Fruit fly (Drosophila melanogaster) whole organism, embryonic: ENCODE measurements around the gene CG15882.

ENCODE experiments used
- Abd-B ChIP-seq: fragments of 200-800 bp; sonication (Bioruptor generic); optimal IDR thresholded peaks from 2 replicates; lab custom pipeline; 2018; ENCODE audit warnings: missing biosample characterization, mild to moderate bottlenecking, missing genetic modification characterization, moderate library complexity
- C15 ChIP-seq: fragments of 200-800 bp; sonication (Bioruptor generic); IDR thresholded peaks from 3 replicates; pipeline ENCODE4 v1.3.6; 2022; ENCODE audit warnings: missing biosample characterization, missing genetic modification characterization
- CG10366 ChIP-seq: fragments of 200-800 bp; sonication (Bioruptor generic); IDR thresholded peaks from 2 replicates; pipeline ENCODE4 v1.3.6; 2022; ENCODE audit warnings: missing biosample characterization, missing genetic modification characterization
- CG10543 ChIP-seq: fragments of 200-800 bp; sonication (Bioruptor generic); optimal IDR thresholded peaks from 3 replicates; lab custom pipeline; 2017; ENCODE audit warnings: missing biosample characterization, mild to moderate bottlenecking, missing genetic modification characterization, moderate library complexity
- CG10959 ChIP-seq: fragments of 200-800 bp; sonication (Bioruptor generic); IDR thresholded peaks from 2 replicates; pipeline ENCODE4 v1.3.6; 2022; ENCODE audit warnings: missing biosample characterization, missing genetic modification characterization
- CG11504 ChIP-seq: fragments of 200-800 bp; sonication (Bioruptor generic); optimal IDR thresholded peaks from 3 replicates; lab custom pipeline; 2019; ENCODE audit warnings: missing biosample characterization, mild to moderate bottlenecking, missing genetic modification characterization, moderate library complexity
- CG1233 ChIP-seq: fragments of 200-800 bp; sonication (Bioruptor generic); optimal IDR thresholded peaks from 4 replicates; lab custom pipeline; 2018; ENCODE audit warnings: missing biosample characterization, mild to moderate bottlenecking, missing genetic modification characterization
- CG13624 ChIP-seq: fragments of 200-800 bp; sonication (Bioruptor generic); optimal IDR thresholded peaks from 2 replicates; lab custom pipeline; 2016; ENCODE audit warnings: missing biosample characterization, missing genetic modification characterization
- CG17361 ChIP-seq: fragments of 200-800 bp; sonication (Bioruptor generic); IDR thresholded peaks from 3 replicates; pipeline ENCODE4 v1.3.6; 2022; ENCODE audit warnings: missing biosample characterization, missing genetic modification characterization
- CG2712 ChIP-seq: fragments of 200-800 bp; optimal IDR thresholded peaks from 3 replicates; lab custom pipeline; 2019; ENCODE audit warnings: missing biosample characterization, mild to moderate bottlenecking, missing genetic modification characterization, moderate library complexity
- CG2875 ChIP-seq: fragments of 200-800 bp; sonication (Bioruptor generic); optimal IDR thresholded peaks from 2 replicates; lab custom pipeline; 2017; ENCODE audit warnings: missing biosample characterization, mild to moderate bottlenecking, missing genetic modification characterization, missing genetic modification reagents
- CG5180 ChIP-seq: fragments of 200-800 bp; sonication (Bioruptor generic); optimal IDR thresholded peaks from 3 replicates; lab custom pipeline; 2017; ENCODE audit warnings: missing biosample characterization, missing genetic modification characterization, mild to moderate bottlenecking, moderate library complexity, missing genetic modification reagents
- CG5245 ChIP-seq: fragments of 200-800 bp; sonication (Bioruptor generic); optimal IDR thresholded peaks from 3 replicates; lab custom pipeline; 2016; ENCODE audit warnings: missing biosample characterization, missing genetic modification characterization
- CG6254 ChIP-seq: fragments of 200-800 bp; sonication (Bioruptor generic); optimal IDR thresholded peaks from 3 replicates; lab custom pipeline; 2017; ENCODE audit warnings: mild to moderate bottlenecking, missing biosample characterization, missing genetic modification reagents, missing genetic modification characterization
- CG7745 ChIP-seq: fragments of 200-800 bp; sonication (Bioruptor generic); optimal IDR thresholded peaks from 2 replicates; lab custom pipeline; 2018; ENCODE audit warnings: missing biosample characterization, mild to moderate bottlenecking, missing genetic modification characterization, moderate library complexity
- CG9876 ChIP-seq: fragments of 200-800 bp; sonication (Bioruptor generic); optimal IDR thresholded peaks from 2 replicates; lab custom pipeline; 2016; ENCODE audit warnings: missing biosample characterization, missing genetic modification characterization
- Camta ChIP-seq: fragments of 200-800 bp; sonication (Bioruptor generic); optimal IDR thresholded peaks from 2 replicates; lab custom pipeline; 2016; ENCODE audit warnings: missing biosample characterization, missing genetic modification characterization
- Dbx ChIP-seq: fragments of 200-800 bp; sonication (Bioruptor generic); IDR thresholded peaks from 3 replicates; pipeline ENCODE4 v1.3.6; 2022; ENCODE audit warnings: missing biosample characterization, missing genetic modification characterization
- Dll ChIP-seq: fragments of 200-800 bp; sonication (Bioruptor generic); IDR thresholded peaks from 4 replicates; pipeline ENCODE4 v1.3.6; 2022; ENCODE audit warnings: missing biosample characterization, missing genetic modification characterization; ENCODE audit not compliant: partially characterized antibody
- Doc3 ChIP-seq: fragments of 200-800 bp; sonication (Bioruptor generic); IDR thresholded peaks from 3 replicates; pipeline ENCODE4 v1.3.6; 2022; ENCODE audit warnings: missing biosample characterization, missing genetic modification characterization; ENCODE audit not compliant: partially characterized antibody
- Drgx ChIP-seq: fragments of 200-800 bp; sonication (Bioruptor generic); IDR thresholded peaks from 2 replicates; pipeline ENCODE4 v1.3.6; 2022; ENCODE audit warnings: missing biosample characterization, missing genetic modification characterization
- Eip74EF ChIP-seq, 2 experiments: fragments of 200-800 bp in 1 of 2; fragments of >200 bp in 1 of 2; sonication (Bioruptor generic) in 1 of 2; optimal IDR thresholded peaks; 2 replicates each; lab custom pipeline; 2017 to 2019; ENCODE audit warnings: missing biosample characterization in 2 of 2, missing genetic modification characterization in 2 of 2, mild to moderate bottlenecking in 1 of 2, moderate library complexity in 1 of 2
- Hand ChIP-seq: fragments of 200-800 bp; sonication (Bioruptor generic); optimal IDR thresholded peaks from 2 replicates; lab custom pipeline; 2017; ENCODE audit warnings: mild to moderate bottlenecking, missing biosample characterization, missing genetic modification reagents, missing genetic modification characterization
- Hey ChIP-seq: fragments of 200-800 bp; sonication (Bioruptor generic); optimal IDR thresholded peaks from 3 replicates; lab custom pipeline; 2018; ENCODE audit warnings: missing biosample characterization, mild to moderate bottlenecking, missing genetic modification characterization
- HmgD ChIP-seq: fragments of 200-800 bp; sonication (Bioruptor generic); optimal IDR thresholded peaks from 3 replicates; lab custom pipeline; 2016; ENCODE audit warnings: missing biosample characterization, missing genetic modification characterization
- Hr3 ChIP-seq: fragments of 200-800 bp; sonication (Bioruptor generic); optimal IDR thresholded peaks from 3 replicates; lab custom pipeline; 2016; ENCODE audit warnings: missing biosample characterization, missing genetic modification characterization
- Hsf ChIP-seq: fragments of 200-800 bp; sonication (Bioruptor generic); optimal IDR thresholded peaks from 3 replicates; lab custom pipeline; 2016; ENCODE audit warnings: missing biosample characterization, missing genetic modification characterization
- Lpt ChIP-seq: fragments of >200 bp; optimal IDR thresholded peaks from 2 replicates; lab custom pipeline; 2018; ENCODE audit warnings: missing biosample characterization, missing genetic modification characterization
- MBD-R2 ChIP-seq: fragments of 200-800 bp; sonication (Bioruptor generic); IDR thresholded peaks from 2 replicates; pipeline ENCODE4 v1.3.6; 2022; ENCODE audit warnings: missing biosample characterization, missing genetic modification characterization
- Max ChIP-seq: fragments of 200-800 bp; sonication (Bioruptor generic); optimal IDR thresholded peaks from 2 replicates; lab custom pipeline; 2016; ENCODE audit warnings: missing biosample characterization, mild to moderate bottlenecking, missing genetic modification characterization
- Myb ChIP-seq: fragments of 200-800 bp; sonication (Bioruptor generic); optimal IDR thresholded peaks from 2 replicates; lab custom pipeline; 2016; ENCODE audit warnings: missing biosample characterization, missing genetic modification characterization
- Opbp ChIP-seq: fragments of 200-800 bp; sonication (Bioruptor generic); IDR thresholded peaks from 3 replicates; pipeline ENCODE4 v1.3.6; 2022; ENCODE audit warnings: missing biosample characterization, missing genetic modification characterization; ENCODE audit not compliant: partially characterized antibody
- Optix ChIP-seq: fragments of 200-800 bp; sonication (Bioruptor generic); IDR thresholded peaks from 3 replicates; pipeline ENCODE4 v1.3.6; 2022; ENCODE audit warnings: missing biosample characterization, missing genetic modification characterization
- Sox102F ChIP-seq: fragments of 200-800 bp; sonication (Bioruptor generic); optimal IDR thresholded peaks from 2 replicates; lab custom pipeline; 2018; ENCODE audit warnings: missing biosample characterization, mild to moderate bottlenecking, missing genetic modification characterization, moderate library complexity
- aop ChIP-seq: fragments of 200-800 bp; sonication (Bioruptor generic); IDR thresholded peaks from 2 replicates; pipeline ENCODE4 v1.3.6; 2022; ENCODE audit warnings: missing biosample characterization, missing genetic modification characterization
- ara ChIP-seq: fragments of 200-800 bp; sonication (Bioruptor generic); IDR thresholded peaks from 2 replicates; pipeline ENCODE4 v1.3.6; 2022; ENCODE audit warnings: missing biosample characterization, missing genetic modification characterization
- br ChIP-seq: fragments of >200 bp; optimal IDR thresholded peaks from 2 replicates; lab custom pipeline; 2017
- chn ChIP-seq: fragments of 200-800 bp; sonication (Bioruptor generic); optimal IDR thresholded peaks from 2 replicates; lab custom pipeline; 2016; ENCODE audit warnings: missing biosample characterization, missing genetic modification characterization
- croc ChIP-seq: fragments of 200-800 bp; sonication (Bioruptor generic); conservative IDR thresholded peaks from 3 replicates; pipeline ENCODE4 v1.3.6; 2022; ENCODE audit warnings: missing biosample characterization, missing genetic modification characterization
- crp ChIP-seq, 2 experiments: fragments of 200-800 bp; sonication (Bioruptor generic); optimal IDR thresholded peaks; 2 replicates in 1 of 2; 3 replicates in 1 of 2; lab custom pipeline; 2017; ENCODE audit warnings: missing biosample characterization in 2 of 2, missing genetic modification characterization in 2 of 2, mild to moderate bottlenecking in 1 of 2, moderate library complexity in 1 of 2
- ftz-f1 ChIP-seq: fragments of 200-800 bp; sonication (Bioruptor generic); optimal IDR thresholded peaks from 2 replicates; lab custom pipeline; 2016; ENCODE audit warnings: missing biosample characterization, missing genetic modification characterization
- hbn ChIP-seq: fragments of 200-800 bp; sonication (Bioruptor generic); IDR thresholded peaks from 2 replicates; pipeline ENCODE4 v1.3.6; 2022; ENCODE audit warnings: missing biosample characterization, missing genetic modification characterization; ENCODE audit not compliant: partially characterized antibody
- her ChIP-seq: fragments of 200-800 bp; sonication (Bioruptor generic); optimal IDR thresholded peaks from 2 replicates; lab custom pipeline; 2016; ENCODE audit warnings: missing biosample characterization, missing genetic modification characterization
- pan ChIP-seq, 4 experiments: fragments of >200 bp in 3 of 4; fragments of 200-800 bp in 1 of 4; sonication (Bioruptor generic) in 1 of 4; optimal IDR thresholded peaks in 3 of 4; IDR thresholded peaks in 1 of 4; 2 replicates each; pipeline versions ENCODE4 v1.3.6 to Lab custom; 2017 to 2022; ENCODE audit warnings: missing biosample characterization in 2 of 4, missing genetic modification characterization in 2 of 4, mixed read lengths in 1 of 4
- pzg ChIP-seq: fragments of 200-800 bp; sonication (Bioruptor generic); optimal IDR thresholded peaks from 3 replicates; lab custom pipeline; 2018; ENCODE audit warnings: missing biosample characterization, mild to moderate bottlenecking, missing genetic modification characterization, moderate library complexity
- slbo ChIP-seq: fragments of 200-800 bp; sonication (Bioruptor generic); IDR thresholded peaks from 2 replicates; pipeline ENCODE4 v1.3.6; 2022; ENCODE audit warnings: missing biosample characterization, missing genetic modification characterization
- so ChIP-seq: fragments of 200-800 bp; sonication (Bioruptor generic); IDR thresholded peaks from 3 replicates; pipeline ENCODE4 v1.3.6; 2022; ENCODE audit warnings: missing biosample characterization, missing genetic modification characterization
- sug ChIP-seq: fragments of 200-800 bp; optimal IDR thresholded peaks from 2 replicates; lab custom pipeline; 2019; ENCODE audit warnings: missing biosample characterization, mild to moderate bottlenecking, missing genetic modification characterization, moderate library complexity

CG15882 gene

DNA sequence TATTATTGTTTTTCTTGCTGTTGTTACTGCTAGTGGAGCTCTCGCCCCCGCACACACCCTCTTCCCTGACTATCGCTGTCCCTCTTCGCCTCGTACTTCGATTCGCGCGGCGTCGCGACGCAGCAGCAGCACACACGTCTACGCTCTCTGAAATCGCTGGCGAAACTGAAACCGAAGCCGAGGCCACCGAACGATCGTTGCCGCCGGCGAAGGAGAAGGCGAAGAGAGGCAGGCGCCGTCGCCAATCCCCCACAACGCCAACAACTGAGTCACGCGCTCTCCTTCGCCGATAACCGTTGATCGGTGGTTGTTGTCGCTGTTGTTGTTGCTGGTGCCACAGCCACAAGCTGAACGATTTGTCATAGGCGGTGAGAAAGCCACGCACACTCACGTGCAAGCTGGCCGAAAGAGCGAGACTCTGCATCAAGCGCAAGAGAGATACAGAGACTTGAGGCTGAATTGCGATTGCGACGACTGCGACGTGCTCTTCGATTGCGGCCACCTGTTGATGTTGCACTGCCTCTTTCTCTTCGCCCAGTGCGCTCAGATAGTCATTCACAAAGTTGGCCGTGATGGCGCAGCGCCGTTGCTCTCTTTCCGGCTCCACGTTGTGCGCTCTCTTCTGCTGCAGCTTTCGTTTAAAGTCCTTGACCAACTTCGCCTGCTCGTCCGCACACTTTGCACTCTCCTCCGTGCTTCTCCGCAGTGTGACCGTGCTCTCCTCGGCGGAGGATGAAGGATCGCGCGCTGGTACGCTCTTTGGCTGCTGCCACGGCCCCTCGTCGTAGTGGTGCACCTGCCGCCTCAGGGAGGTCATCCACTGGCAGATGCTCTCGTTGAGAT is 29.3 kb upstream of the CG15882 start (continued):
- no peak for TF ChIP-seq pzg (GFP tag; lab: Kevin White, UChicago)
- no peak for TF ChIP-seq CG5245 (GFP tag; lab: Kevin White, UChicago)
- TF ChIP-seq Doc3 (GFP tag; lab: Robert Waterston, UW), result no peak
- no peak for TF ChIP-seq aop (GFP tag; lab: Robert Waterston, UW)
- no peak for TF ChIP-seq CG2712
- TF ChIP-seq Myb (GFP tag; lab: Kevin White, UChicago), result no peak
- no peak for TF ChIP-seq CG11504 (tag; lab: Kevin White, UChicago)
- no peak for TF ChIP-seq CG2875 (GFP tag; lab: Kevin White, UChicago)
- TF ChIP-seq crp (GFP tag; optimal IDR thresholded peaks at IDR 0.05; lab: Kevin White, UChicago), result no peak
- TF ChIP-seq Optix (GFP tag; lab: Robert Waterston, UW), result no peak
- no peak for TF ChIP-seq Hr3 (GFP tag; lab: Kevin White, UChicago)
- 0 out of 3 replicates have a peak, but pooled peaks have one; percentile 55 for TF ChIP-seq Opbp (GFP tag; lab: Robert Waterston, UW)
- no peak for TF ChIP-seq pan (optimal IDR thresholded peaks at IDR 0.05; lab: Kevin White, UChicago)
- TF ChIP-seq pan (GFP tag; optimal IDR thresholded peaks at IDR 0.05 in 1 of 2, IDR thresholded peaks at IDR 0.05 in 1 of 2), result no peak
- TF ChIP-seq MBD-R2 (GFP tag; lab: Robert Waterston, UW), result no peak; the same call in 1 of the 2 replicates
- TF ChIP-seq ftz-f1 (GFP tag; lab: Kevin White, UChicago), result peak; percentile 94
- no peak for TF ChIP-seq Abd-B (GFP tag; lab: Kevin White, UChicago)
- TF ChIP-seq CG7745, result no peak
- no peak for TF ChIP-seq CG6254 (GFP tag; lab: Kevin White, UChicago)
- peak; percentile 28; the same call in 1 of the 2 replicates for TF ChIP-seq Drgx
- TF ChIP-seq Hsf (GFP tag; lab: Kevin White, UChicago), result no peak
- no peak for TF ChIP-seq br
- TF ChIP-seq slbo (GFP tag; lab: Robert Waterston, UW), result 0 out of 2 replicates have a peak, but pooled peaks have one; percentile 17
- no peak for TF ChIP-seq C15 (GFP tag; lab: Robert Waterston, UW)
- no peak for TF ChIP-seq her (GFP tag; lab: Kevin White, UChicago)
- no peak for TF ChIP-seq ara (GFP tag; lab: Robert Waterston, UW)
- TF ChIP-seq Dll (GFP tag; lab: Robert Waterston, UW), result peak; percentile 51; the same call in 1 of the 4 replicates
- TF ChIP-seq CG10543 (GFP tag; lab: Kevin White, UChicago), result peak; percentile 87
- TF ChIP-seq CG17361 (GFP tag; lab: Robert Waterston, UW), result no peak
- TF ChIP-seq Dbx, result peak; percentile 47; the same call in 2 of the 3 replicates
- TF ChIP-seq Hey (tag; lab: Kevin White, UChicago), result no peak
- TF ChIP-seq sug (tag; lab: Kevin White, UChicago), result peak; percentile 87
- TF ChIP-seq Eip74EF (GFP tag; optimal IDR thresholded peaks at IDR 0.05; lab: Kevin White, UChicago), result no peak
- TF ChIP-seq croc (GFP tag; lab: Robert Waterston, UW), result no peak
- no peak for TF ChIP-seq Hand
- TF ChIP-seq CG10959 (GFP tag; lab: Robert Waterston, UW), result no peak
- TF ChIP-seq CG13624, result no peak
- TF ChIP-seq chn, result no peak
- peak; percentile 56 for TF ChIP-seq HmgD (GFP tag; lab: Kevin White, UChicago)
- no peak for TF ChIP-seq Sox102F (GFP tag; lab: Kevin White, UChicago)
- no peak for TF ChIP-seq CG1233 (GFP tag; lab: Kevin White, UChicago)
- peak; percentile 33; the same call in 1 of the 3 replicates for TF ChIP-seq so (GFP tag; lab: Robert Waterston, UW)
- peak; percentile 6 for TF ChIP-seq CG5180 (GFP tag; lab: Kevin White, UChicago)
- TF ChIP-seq hbn, result peak; percentile 28; the same call in 1 of the 2 replicates
- TF ChIP-seq Camta (GFP tag; lab: Kevin White, UChicago), result no peak
- no peak for TF ChIP-seq CG10366
- TF ChIP-seq Lpt, result no peak
- TF ChIP-seq CG9876 (GFP tag; lab: Kevin White, UChicago), result no peak
- no peak for TF ChIP-seq Max (GFP tag; lab: Kevin White, UChicago)
